Worm (Caenorhabditis elegans) whole organism, L1 larva: ENCODE data around the gene dbn-1.

Experiments
- C04F5.9 ChIP-seq: sonication (generic microtip); optimal IDR thresholded peaks from 2 replicates; lab custom pipeline; 2016; ENCODE audit warnings: missing genetic modification characterization, missing compliant biosample characterization
- F16B12.6 ChIP-seq: fragments of 150-350 bp; optimal IDR thresholded peaks from 2 replicates; lab custom pipeline; 2014; ENCODE audit warnings: missing biosample characterization, missing genetic modification characterization
- aha-1 ChIP-seq: fragments of 150-350 bp; optimal IDR thresholded peaks from 2 replicates; lab custom pipeline; 2014; ENCODE audit warnings: missing biosample characterization, missing genetic modification characterization
- alr-1 ChIP-seq: fragments of 200-800 bp; sonication (Bioruptor generic); optimal IDR thresholded peaks from 2 replicates; lab custom pipeline; 2018; ENCODE audit warnings: borderline replicate concordance, mild to moderate bottlenecking, missing genetic modification characterization, missing compliant biosample characterization
- ama-1 ChIP-seq: fragments of 150-350 bp; optimal IDR thresholded peaks from 2 replicates; lab custom pipeline; 2014
- ceh-63 ChIP-seq: fragments of 200-800 bp; sonication (Bioruptor generic); optimal IDR thresholded peaks from 2 replicates; lab custom pipeline; 2018; ENCODE audit warnings: mild to moderate bottlenecking, missing genetic modification characterization, missing compliant biosample characterization
- ceh-88 ChIP-seq: fragments of 200-800 bp; sonication (Bioruptor generic); IDR thresholded peaks from 2 replicates; pipeline ENCODE4 v1.3.6; 2022; ENCODE audit warnings: missing genetic modification characterization, missing compliant biosample characterization
- ceh-90 ChIP-seq: sonication (generic microtip); optimal IDR thresholded peaks from 2 replicates; lab custom pipeline; 2016; ENCODE audit warnings: missing genetic modification characterization, missing compliant biosample characterization
- dpl-1 ChIP-seq, 3 experiments: fragments of 150-350 bp in 2 of 3; sonication (generic microtip) in 1 of 3; optimal IDR thresholded peaks; 2 replicates each; lab custom pipeline; 2014 to 2017; ENCODE audit warnings: missing biosample characterization in 3 of 3, missing genetic modification characterization in 3 of 3, missing genetic modification reagents in 3 of 3
- dsc-1 ChIP-seq: sonication (generic microtip); optimal IDR thresholded peaks from 2 replicates; lab custom pipeline; 2016; ENCODE audit warnings: mild to moderate bottlenecking, missing genetic modification characterization, missing compliant biosample characterization
- efl-1 ChIP-seq, 4 experiments: fragments of 150-350 bp; optimal IDR thresholded peaks in 3 of 4; peaks in 1 of 4; 1 replicate in 1 of 4; 2 replicates in 3 of 4; lab custom pipeline; 2014; ENCODE audit warnings: missing biosample characterization in 2 of 4, missing genetic modification characterization in 2 of 4, missing genetic modification reagents in 2 of 4
- efl-3 ChIP-seq: fragments of 200-800 bp; sonication (Bioruptor generic); optimal IDR thresholded peaks from 2 replicates; lab custom pipeline; 2018; ENCODE audit warnings: mild to moderate bottlenecking, missing genetic modification characterization, missing compliant biosample characterization
- fkh-4 ChIP-seq: sonication (generic microtip); optimal IDR thresholded peaks from 2 replicates; lab custom pipeline; 2016; ENCODE audit warnings: missing compliant biosample characterization, missing genetic modification characterization, borderline replicate concordance
- fkh-8 ChIP-seq: sonication (generic microtip); optimal IDR thresholded peaks from 2 replicates; lab custom pipeline; 2016; ENCODE audit warnings: mild to moderate bottlenecking, missing genetic modification characterization, missing compliant biosample characterization
- grh-1 ChIP-seq: fragments of 200-800 bp; sonication (Bioruptor generic); IDR thresholded peaks from 2 replicates; pipeline ENCODE4 v1.3.6; 2022; ENCODE audit warnings: missing genetic modification reagents, missing genetic modification characterization, missing compliant biosample characterization
- irx-1 ChIP-seq: sonication (generic microtip); optimal IDR thresholded peaks from 2 replicates; lab custom pipeline; 2016; ENCODE audit warnings: missing genetic modification characterization, missing compliant biosample characterization
- isw-1 ChIP-seq: fragments of 200-800 bp; sonication (Bioruptor generic); IDR thresholded peaks from 2 replicates; pipeline ENCODE4 v1.3.6; 2022; ENCODE audit warnings: missing genetic modification characterization, missing compliant biosample characterization
- lin-14 ChIP-seq: fragments of 200-800 bp; sonication (Bioruptor generic); optimal IDR thresholded peaks from 2 replicates; lab custom pipeline; 2018; ENCODE audit warnings: mild to moderate bottlenecking, missing genetic modification characterization, moderate library complexity, missing compliant biosample characterization
- lin-15B ChIP-seq: fragments of 150-350 bp; sonication (generic microtip); optimal IDR thresholded peaks from 3 replicates; lab custom pipeline; 2014; ENCODE audit warnings: missing biosample characterization, missing genetic modification characterization
- lin-35 ChIP-seq, 2 experiments: fragments of 150-350 bp; optimal IDR thresholded peaks; 2 replicates each; lab custom pipeline; 2014; ENCODE audit warnings: missing biosample characterization in 2 of 2, missing genetic modification characterization in 2 of 2, missing genetic modification reagents in 2 of 2
- lin-39 ChIP-seq: fragments of 150-350 bp; optimal IDR thresholded peaks from 2 replicates; lab custom pipeline; 2014; ENCODE audit warnings: missing biosample characterization, missing genetic modification reagents, missing genetic modification characterization
- lsy-2 ChIP-seq, 2 experiments: fragments of 150-350 bp; optimal IDR thresholded peaks; 2 replicates each; lab custom pipeline; 2014; ENCODE audit warnings: missing biosample characterization in 2 of 2, missing genetic modification characterization in 2 of 2
- mdl-1 ChIP-seq, 2 experiments: fragments of 150-350 bp; optimal IDR thresholded peaks; 2 replicates each; lab custom pipeline; 2014 to 2017; ENCODE audit warnings: missing biosample characterization in 2 of 2, missing genetic modification characterization in 2 of 2, inconsistent platforms in 1 of 2
- mep-1 ChIP-seq: fragments of 150-350 bp; optimal IDR thresholded peaks from 2 replicates; lab custom pipeline; 2014; ENCODE audit warnings: missing biosample characterization, missing genetic modification characterization
- nhr-19 ChIP-seq: fragments of 200-800 bp; sonication (Bioruptor generic); conservative IDR thresholded peaks from 2 replicates; pipeline ENCODE4 v1.3.6; 2022; ENCODE audit warnings: missing genetic modification characterization, missing compliant biosample characterization
- nhr-20 ChIP-seq: sonication (generic microtip); optimal IDR thresholded peaks from 2 replicates; lab custom pipeline; 2016; ENCODE audit warnings: mild to moderate bottlenecking, missing genetic modification characterization, missing compliant biosample characterization
- nhr-47 ChIP-seq: sonication (generic microtip); optimal IDR thresholded peaks from 2 replicates; lab custom pipeline; 2016; ENCODE audit warnings: mild to moderate bottlenecking, missing genetic modification characterization, moderate library complexity, missing compliant biosample characterization
- nhr-71 ChIP-seq: sonication (generic microtip); optimal IDR thresholded peaks from 2 replicates; lab custom pipeline; 2016; ENCODE audit warnings: mild to moderate bottlenecking, missing genetic modification characterization, moderate library complexity, missing compliant biosample characterization
- nhr-76 ChIP-seq: sonication (generic microtip); optimal IDR thresholded peaks from 2 replicates; lab custom pipeline; 2017; ENCODE audit warnings: missing biosample characterization, missing genetic modification characterization
- nhr-84 ChIP-seq: sonication (generic microtip); optimal IDR thresholded peaks from 2 replicates; lab custom pipeline; 2017; ENCODE audit warnings: missing biosample characterization, missing genetic modification characterization
- nhr-85 ChIP-seq: sonication (generic microtip); peaks from one replicate; lab custom pipeline; 2016; ENCODE audit warnings: missing genetic modification characterization, inconsistent platforms, missing compliant biosample characterization
- nhr-90 ChIP-seq: sonication (generic microtip); optimal IDR thresholded peaks from 2 replicates; lab custom pipeline; 2016; ENCODE audit warnings: mild to moderate bottlenecking, missing genetic modification characterization, missing compliant biosample characterization; ENCODE audit not compliant: poor library complexity
- pax-3 ChIP-seq: fragments of 200-800 bp; sonication (Bioruptor generic); optimal IDR thresholded peaks from 2 replicates; lab custom pipeline; 2018; ENCODE audit warnings: mild to moderate bottlenecking, missing genetic modification characterization, moderate library complexity, missing compliant biosample characterization
- pqm-1 ChIP-seq: sonication (generic microtip); optimal IDR thresholded peaks from 3 replicates; lab custom pipeline; 2017; ENCODE audit warnings: missing biosample characterization, missing genetic modification characterization
- rnt-1 ChIP-seq: sonication (generic microtip); optimal IDR thresholded peaks from 2 replicates; lab custom pipeline; 2016; ENCODE audit warnings: mild to moderate bottlenecking, missing genetic modification characterization, moderate library complexity, missing compliant biosample characterization
- snpc-4 ChIP-seq: fragments of 150-350 bp; optimal IDR thresholded peaks from 2 replicates; lab custom pipeline; 2014; ENCODE audit warnings: missing biosample characterization, missing genetic modification characterization
- snu-23 ChIP-seq: sonication (generic microtip); optimal IDR thresholded peaks from 2 replicates; lab custom pipeline; 2016; ENCODE audit warnings: missing genetic modification characterization, missing compliant biosample characterization
- sox-4 ChIP-seq: sonication (generic microtip); optimal IDR thresholded peaks from 2 replicates; lab custom pipeline; 2016; ENCODE audit warnings: missing genetic modification characterization, missing compliant biosample characterization
- sptf-1 ChIP-seq: fragments of 150-350 bp; optimal IDR thresholded peaks from 2 replicates; lab custom pipeline; 2014; ENCODE audit warnings: missing biosample characterization, missing genetic modification characterization
- sup-37 ChIP-seq: fragments of 200-800 bp; sonication (Bioruptor generic); optimal IDR thresholded peaks from 2 replicates; lab custom pipeline; 2018; ENCODE audit warnings: mild to moderate bottlenecking, missing genetic modification characterization, missing compliant biosample characterization
- swsn-7 ChIP-seq: sonication (generic microtip); optimal IDR thresholded peaks from 2 replicates; lab custom pipeline; 2016; ENCODE audit warnings: missing genetic modification characterization, missing compliant biosample characterization
- tbx-2 ChIP-seq: sonication (generic microtip); optimal IDR thresholded peaks from 2 replicates; lab custom pipeline; 2016; ENCODE audit warnings: missing genetic modification characterization, missing compliant biosample characterization
- unc-130 ChIP-seq: fragments of 150-350 bp; optimal IDR thresholded peaks from 2 replicates; lab custom pipeline; 2017; ENCODE audit warnings: missing biosample characterization, missing genetic modification characterization, inconsistent platforms
- unc-62 ChIP-seq: fragments of 150-350 bp; optimal IDR thresholded peaks from 2 replicates; lab custom pipeline; 2014; ENCODE audit warnings: missing biosample characterization, missing genetic modification reagents, missing genetic modification characterization
- unc-86 ChIP-seq: sonication (generic microtip); optimal IDR thresholded peaks from 2 replicates; lab custom pipeline; 2016; ENCODE audit warnings: missing genetic modification characterization, missing compliant biosample characterization
- xbp-1 ChIP-seq: sonication (generic microtip); optimal IDR thresholded peaks from 2 replicates; lab custom pipeline; 2016; ENCODE audit warnings: missing genetic modification characterization, missing compliant biosample characterization
- zip-4 ChIP-seq: fragments of 200-800 bp; sonication (Bioruptor generic); optimal IDR thresholded peaks from 2 replicates; lab custom pipeline; 2018; ENCODE audit warnings: mild to moderate bottlenecking, missing genetic modification characterization, moderate library complexity, missing compliant biosample characterization
- ztf-4 ChIP-seq: fragments of 150-350 bp; optimal IDR thresholded peaks from 2 replicates; lab custom pipeline; 2014; ENCODE audit warnings: missing biosample characterization, missing genetic modification characterization

The dbn-1 gene

DNA sequence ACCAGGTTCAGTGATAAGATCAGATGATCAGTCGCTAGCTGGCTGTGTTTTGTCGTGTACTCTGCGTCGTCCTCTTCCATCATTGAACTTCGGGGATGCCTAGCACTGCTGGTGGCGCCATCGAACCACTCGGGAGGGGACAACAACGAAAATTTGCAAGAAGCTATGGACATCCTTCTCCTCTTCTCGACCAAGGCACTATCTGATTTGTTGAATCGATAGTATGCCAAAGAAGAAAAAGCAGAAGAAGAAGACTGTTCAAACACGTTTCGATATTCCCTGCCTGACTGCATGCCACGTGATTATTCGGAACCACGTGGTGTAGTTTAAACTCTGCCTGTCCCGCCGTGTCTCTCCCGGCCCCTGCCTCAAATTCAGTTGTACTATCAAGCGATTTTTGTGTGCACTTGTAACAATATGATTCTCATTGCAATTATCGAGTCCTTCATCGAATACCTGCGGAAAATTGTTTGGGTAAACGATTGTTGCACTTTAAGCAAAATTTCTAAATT is 42.6 kb downstream of the dbn-1 start:
- TF ChIP-seq grh-1 (peak; percentile 52; the same call in 1 of the 2 replicates), C04F5.9 (tag; lab: Kevin White, UChicago) (no peak), mdl-1 (tag; optimal IDR thresholded peaks at IDR 0.05; lab: Kevin White, UChicago) (peak in 1 of 2 experiments; percentile 60), nhr-90 (tag; lab: Kevin White, UChicago) (peak; percentile 76), snpc-4 (tag; lab: Kevin White, UChicago) (no peak), unc-130 (tag; lab: Kevin White, UChicago) (peak; percentile 47), irx-1 (tag; lab: Kevin White, UChicago) (peak; percentile 5), lsy-2 (tag; optimal IDR thresholded peaks at IDR 0.05; lab: Kevin White, UChicago) (peak in 1 of 2 experiments; percentile 32), nhr-85 (peak; percentile 83), nhr-71 (tag; lab: Kevin White, UChicago) (peak; percentile 85), sptf-1 (no peak), lin-14 (GFP tag; lab: Kevin White, UChicago) (peak; percentile 66), nhr-84 (no peak), swsn-7 (peak; percentile 10), rnt-1 (peak; percentile 36), nhr-19 (GFP tag; lab: Robert Waterston, UW) (peak; percentile 53), aha-1 (peak; percentile 5), nhr-47 (peak; percentile 39), dpl-1 (GFP tag; optimal IDR thresholded peaks at IDR 0.05; lab: Kevin White, UChicago) (peak in 2 of 3 experiments; percentile 10 to 26), nhr-20 (tag; lab: Kevin White, UChicago) (peak; percentile 69), efl-1 (optimal IDR thresholded peaks at IDR 0.05; lab: Kevin White, UChicago) (peak in 1 of 2 experiments; percentile 5), efl-1 (GFP tag; optimal IDR thresholded peaks at IDR 0.05 in 1 of 2; lab: Kevin White, UChicago) (peak in 1 of 2 experiments; percentile 90), unc-62 (no peak), xbp-1 (tag; lab: Kevin White, UChicago) (peak; percentile 16), nhr-76 (tag; lab: Kevin White, UChicago) (no peak), ztf-4 (tag; lab: Kevin White, UChicago) (no peak), efl-3 (no peak), snu-23 (GFP tag; lab: Kevin White, UChicago) (peak; percentile 57), ama-1 (lab: Kevin White, UChicago) (no peak), lin-35 (GFP tag; optimal IDR thresholded peaks at IDR 0.05; lab: Kevin White, UChicago) (peak; percentile 12 to 59), sup-37 (peak; percentile 25), tbx-2 (peak; percentile 61)

DNA sequence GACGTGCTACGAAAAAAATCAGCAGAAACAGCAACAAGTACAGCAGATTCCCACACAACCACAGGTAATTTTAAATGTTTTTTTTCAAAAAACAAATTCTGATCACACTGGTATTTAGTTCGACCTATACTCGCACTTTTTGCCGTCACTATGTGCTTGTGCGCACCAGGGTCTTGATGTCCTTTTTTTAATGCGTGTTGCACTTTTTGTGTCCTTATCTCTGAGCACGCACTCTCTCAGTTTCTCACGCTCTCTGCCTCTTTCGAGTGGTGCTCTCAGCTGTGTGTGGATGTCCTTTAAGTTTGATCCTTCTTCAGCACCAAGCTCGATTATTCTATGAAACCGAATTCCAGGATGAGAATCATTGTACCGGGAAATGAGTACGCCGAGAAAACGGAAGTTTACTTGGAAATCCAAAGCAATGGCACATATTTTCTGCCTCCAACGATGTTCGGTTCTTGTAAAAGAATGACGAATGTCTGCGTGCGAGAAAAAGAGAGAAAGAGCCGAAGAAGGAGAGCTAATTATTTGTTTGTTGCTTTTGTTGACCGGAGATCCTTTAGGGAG is 43.4 kb downstream of the dbn-1 start:
- TF ChIP-seq fkh-4 (tag; lab: Kevin White, UChicago) = no peak
- TF ChIP-seq fkh-8 (tag; lab: Kevin White, UChicago) = peak; percentile 92
- peak; percentile 35 for TF ChIP-seq unc-86 (tag; lab: Kevin White, UChicago)
- TF ChIP-seq zip-4 = no peak
- no peak for TF ChIP-seq lin-39
- TF ChIP-seq dsc-1 (tag; lab: Kevin White, UChicago) = peak; percentile 35
- TF ChIP-seq pax-3 (tag; lab: Kevin White, UChicago) = peak; percentile 51
- TF ChIP-seq nhr-19 (GFP tag; lab: Robert Waterston, UW) = no peak
- peak; percentile 59 for TF ChIP-seq lin-14 (GFP tag; lab: Kevin White, UChicago)
- no peak for TF ChIP-seq alr-1 (tag; lab: Kevin White, UChicago)
- TF ChIP-seq isw-1 (GFP tag; lab: Robert Waterston, UW) = no peak
- no peak for TF ChIP-seq sup-37
- TF ChIP-seq unc-62 = no peak
- TF ChIP-seq nhr-47 = peak; percentile 66
- TF ChIP-seq nhr-71 (tag; lab: Kevin White, UChicago) = peak; percentile 69
- no peak for TF ChIP-seq pqm-1 (tag; lab: Kevin White, UChicago)
- TF ChIP-seq xbp-1 (tag; lab: Kevin White, UChicago) = no peak
- TF ChIP-seq snpc-4 (tag; lab: Kevin White, UChicago) = no peak
- peak; percentile 1 for TF ChIP-seq nhr-85
- TF ChIP-seq ceh-63 = no peak
- peak; percentile 44 for TF ChIP-seq mep-1 (tag; lab: Kevin White, UChicago)
- peak; percentile 8 for TF ChIP-seq rnt-1
- TF ChIP-seq irx-1 (tag; lab: Kevin White, UChicago) = no peak
- no peak for TF ChIP-seq lin-15B
- no peak for TF ChIP-seq ceh-90 (tag; lab: Kevin White, UChicago)
- no peak for TF ChIP-seq snu-23 (GFP tag; lab: Kevin White, UChicago)
- no peak for TF ChIP-seq nhr-20 (tag; lab: Kevin White, UChicago)
- TF ChIP-seq sox-4 (tag; lab: Kevin White, UChicago) = no peak
- peak in 1 of 2 experiments; percentile 14 for TF ChIP-seq lin-35 (GFP tag; optimal IDR thresholded peaks at IDR 0.05; lab: Kevin White, UChicago)
- no peak for TF ChIP-seq F16B12.6
- 0 out of 2 replicates have a peak, but pooled peaks have one; percentile 8 for TF ChIP-seq ceh-88 (GFP tag; lab: Robert Waterston, UW)
